Fruit fly (Drosophila melanogaster): ENCODE measurements around the gene Osi8.

DNA sequence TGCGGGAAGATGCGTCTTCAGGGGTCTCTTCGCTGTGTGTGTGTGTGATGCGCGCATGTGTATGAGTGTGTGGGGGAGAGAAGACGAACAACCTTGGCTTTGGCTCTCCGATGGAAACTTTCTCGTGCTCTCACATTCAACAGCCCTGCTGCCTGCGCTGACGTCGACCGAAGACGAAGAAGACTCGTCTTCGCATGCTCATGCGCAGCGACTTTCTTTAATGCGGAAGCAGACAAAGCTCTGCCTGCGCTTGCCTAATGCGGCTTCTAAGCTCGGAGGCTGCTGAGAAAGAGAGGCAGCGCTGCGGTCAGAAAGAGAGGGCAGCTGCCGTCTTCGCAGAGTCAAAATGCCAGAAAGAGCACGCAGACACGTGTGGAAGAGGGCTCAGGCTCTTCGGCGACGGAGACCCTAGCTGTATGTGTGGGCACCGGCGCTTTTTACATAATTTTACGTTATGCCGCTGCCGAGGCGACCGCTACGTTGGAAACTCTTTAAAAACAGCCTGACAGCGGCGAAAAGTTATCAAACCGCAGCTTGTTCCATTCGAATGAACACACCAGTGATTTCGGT lies 20.7 kb upstream of the Osi8 start, which contains the start of gene Osi6:
- no peak for TF ChIP-seq fd96Ca (GFP tag; IDR thresholded peaks at IDR 0.05)
- no peak for TF ChIP-seq Pif1B (GFP tag; optimal IDR thresholded peaks at IDR 0.05)
- TF ChIP-seq CG8159 (tag; optimal IDR thresholded peaks at IDR 0.05) = no peak
- TF ChIP-seq rn (GFP tag; IDR thresholded peaks at IDR 0.05) = no peak
- TF ChIP-seq CG10348 (GFP tag; IDR thresholded peaks at IDR 0.05) = no peak
- no peak for TF ChIP-seq Snoo (tag; optimal IDR thresholded peaks at IDR 0.05)
- no peak for TF ChIP-seq Ets98B (GFP tag; IDR thresholded peaks at IDR 0.05)
- no peak for TF ChIP-seq CG9948 (tag; optimal IDR thresholded peaks at IDR 0.05)
